Worm (Caenorhabditis elegans) whole organism, L2 larva: Measurements from ENCODE around the gene Y38F2AL.12.

ENCODE experiments used
- R02D3.7 ChIP-seq: fragments of 150-350 bp; optimal IDR thresholded peaks from 2 replicates; lab custom pipeline; 2014; ENCODE audit warnings: missing biosample characterization, missing genetic modification characterization
- Y55F3AM.14 ChIP-seq: fragments of 200-800 bp; sonication (Bioruptor generic); optimal IDR thresholded peaks from 2 replicates; lab custom pipeline; 2018; ENCODE audit warnings: mild to moderate bottlenecking, missing genetic modification characterization, missing compliant biosample characterization
- ZK546.5 ChIP-seq: sonication (generic microtip); optimal IDR thresholded peaks from 2 replicates; lab custom pipeline; 2017; ENCODE audit warnings: missing biosample characterization, missing genetic modification characterization
- alr-1 ChIP-seq: fragments of 150-350 bp; optimal IDR thresholded peaks from 2 replicates; lab custom pipeline; 2014; ENCODE audit warnings: missing biosample characterization, missing genetic modification characterization
- ceh-16 ChIP-seq: fragments of 150-350 bp; optimal IDR thresholded peaks from 2 replicates; lab custom pipeline; 2014; ENCODE audit warnings: missing biosample characterization, missing genetic modification characterization
- ceh-82 ChIP-seq: fragments of 150-350 bp; optimal IDR thresholded peaks from 2 replicates; lab custom pipeline; 2014; ENCODE audit warnings: missing biosample characterization, missing genetic modification characterization
- egl-27 ChIP-seq: sonication (generic microtip); optimal IDR thresholded peaks from 3 replicates; lab custom pipeline; 2017; ENCODE audit warnings: missing biosample characterization, missing genetic modification reagents, missing genetic modification characterization
- elt-1 ChIP-seq: fragments of 150-350 bp; optimal IDR thresholded peaks from 2 replicates; lab custom pipeline; 2014; ENCODE audit warnings: missing biosample characterization, missing genetic modification characterization
- elt-3 ChIP-seq: sonication (generic microtip); optimal IDR thresholded peaks from 2 replicates; lab custom pipeline; 2017; ENCODE audit warnings: missing biosample characterization, missing genetic modification characterization
- gmeb-1 ChIP-seq: fragments of 150-350 bp; optimal IDR thresholded peaks from 2 replicates; lab custom pipeline; 2014; ENCODE audit warnings: missing biosample characterization, missing genetic modification characterization
- lin-11 ChIP-seq: fragments of 150-350 bp; sonication (generic microtip); optimal IDR thresholded peaks from 2 replicates; lab custom pipeline; 2014; ENCODE audit warnings: missing biosample characterization, missing genetic modification characterization, inconsistent platforms, mixed read lengths
- lin-39 ChIP-seq: fragments of 150-350 bp; optimal IDR thresholded peaks from 2 replicates; lab custom pipeline; 2014; ENCODE audit warnings: missing biosample characterization, missing genetic modification reagents, missing genetic modification characterization
- lsy-2 ChIP-seq, 2 experiments: fragments of 150-350 bp in 1 of 2; sonication (generic microtip) in 1 of 2; optimal IDR thresholded peaks; 2 replicates each; lab custom pipeline; 2014 to 2017; ENCODE audit warnings: missing biosample characterization in 2 of 2, missing genetic modification characterization in 2 of 2
- mbf-1 ChIP-seq: sonication (generic microtip); optimal IDR thresholded peaks from 2 replicates; lab custom pipeline; 2017; ENCODE audit warnings: missing biosample characterization, missing genetic modification characterization
- mdl-1 ChIP-seq, 2 experiments: fragments of 150-350 bp in 1 of 2; sonication (generic microtip) in 1 of 2; optimal IDR thresholded peaks; 2 replicates each; lab custom pipeline; 2017; ENCODE audit warnings: missing biosample characterization in 2 of 2, missing genetic modification characterization in 2 of 2
- nhr-10 ChIP-seq: sonication (generic microtip); optimal IDR thresholded peaks from 2 replicates; lab custom pipeline; 2017; ENCODE audit warnings: missing biosample characterization, missing genetic modification characterization
- nhr-11 ChIP-seq: fragments of 150-350 bp; optimal IDR thresholded peaks from 2 replicates; lab custom pipeline; 2014; ENCODE audit warnings: missing biosample characterization, missing genetic modification characterization
- nhr-12 ChIP-seq: fragments of 150-350 bp; optimal IDR thresholded peaks from 2 replicates; lab custom pipeline; 2014; ENCODE audit warnings: missing biosample characterization, missing genetic modification characterization
- nhr-21 ChIP-seq: fragments of 150-350 bp; optimal IDR thresholded peaks from 2 replicates; lab custom pipeline; 2014; ENCODE audit warnings: missing biosample characterization, missing genetic modification characterization
- nhr-23 ChIP-seq: fragments of 150-350 bp; optimal IDR thresholded peaks from 2 replicates; lab custom pipeline; 2014; ENCODE audit warnings: missing biosample characterization, missing genetic modification reagents, missing genetic modification characterization
- nhr-6 ChIP-seq: fragments of 150-350 bp; optimal IDR thresholded peaks from 2 replicates; lab custom pipeline; 2014; ENCODE audit warnings: missing biosample characterization, missing genetic modification characterization
- nhr-77 ChIP-seq: fragments of 150-350 bp; optimal IDR thresholded peaks from 2 replicates; lab custom pipeline; 2014; ENCODE audit warnings: missing biosample characterization, missing genetic modification characterization
- peb-1 ChIP-seq: fragments of 150-350 bp; optimal IDR thresholded peaks from 2 replicates; lab custom pipeline; 2014; ENCODE audit warnings: missing biosample characterization, missing genetic modification characterization
- sem-4 ChIP-seq: fragments of 150-350 bp; optimal IDR thresholded peaks from 2 replicates; lab custom pipeline; 2014; ENCODE audit warnings: missing biosample characterization, missing genetic modification reagents, missing genetic modification characterization
- skn-1 ChIP-seq: sonication (generic microtip); optimal IDR thresholded peaks from 2 replicates; lab custom pipeline; 2017; ENCODE audit warnings: missing biosample characterization, missing genetic modification characterization
- sma-9 ChIP-seq, 2 experiments: fragments of 150-350 bp in 1 of 2; sonication (generic microtip) in 1 of 2; optimal IDR thresholded peaks; 2 replicates each; lab custom pipeline; 2014 to 2016; ENCODE audit warnings: missing genetic modification characterization in 2 of 2, mild to moderate bottlenecking in 1 of 2, missing biosample characterization in 1 of 2, missing compliant biosample characterization in 1 of 2, missing genetic modification reagents in 1 of 2, moderate library complexity in 1 of 2
- unc-39 ChIP-seq: fragments of 150-350 bp; optimal IDR thresholded peaks from 2 replicates; lab custom pipeline; 2014; ENCODE audit warnings: missing biosample characterization, missing genetic modification characterization
- unc-62 ChIP-seq: fragments of 150-350 bp; optimal IDR thresholded peaks from 2 replicates; lab custom pipeline; 2014; ENCODE audit warnings: missing biosample characterization, missing genetic modification reagents, missing genetic modification characterization
- zag-1 ChIP-seq: fragments of 150-350 bp; optimal IDR thresholded peaks from 2 replicates; lab custom pipeline; 2014; ENCODE audit warnings: missing biosample characterization, missing genetic modification characterization
- ztf-1 ChIP-seq: fragments of 200-800 bp; sonication (Bioruptor generic); conservative IDR thresholded peaks from 2 replicates; pipeline ENCODE4 v1.3.6; 2022; ENCODE audit warnings: missing genetic modification characterization, missing compliant biosample characterization
- ztf-4 ChIP-seq: fragments of 150-350 bp; optimal IDR thresholded peaks from 2 replicates; lab custom pipeline; 2014; ENCODE audit warnings: missing biosample characterization, missing genetic modification characterization

Y38F2AL.12 gene

DNA sequence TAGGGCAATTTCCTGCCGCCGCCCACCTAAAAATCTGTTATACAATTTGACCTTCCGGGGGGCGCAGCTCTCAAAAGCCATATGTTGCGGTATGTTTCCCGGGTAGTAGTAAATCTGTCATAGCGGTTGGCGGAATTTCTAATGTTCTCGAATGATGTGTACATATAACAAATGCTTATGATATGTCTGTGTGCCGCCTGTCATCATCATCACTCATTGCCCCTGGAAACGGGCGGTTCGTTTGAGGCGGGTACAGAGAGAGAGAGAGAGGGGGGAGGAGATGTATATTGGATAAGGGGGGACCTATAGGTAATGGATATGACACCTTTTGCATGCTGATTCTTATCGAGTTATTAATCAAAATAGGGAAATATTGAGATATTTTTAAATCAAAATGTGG, 19.7 kb upstream of the Y38F2AL.12 start:
- TF ChIP-seq unc-39 (tag; lab: Kevin White, UChicago) = no peak
- TF ChIP-seq lsy-2 (tag; optimal IDR thresholded peaks at IDR 0.05; lab: Kevin White, UChicago) = no peak
- TF ChIP-seq lin-39 (tag; lab: Kevin White, UChicago) = no peak
- TF ChIP-seq ceh-16 (tag; lab: Kevin White, UChicago) = no peak
- no peak for TF ChIP-seq ztf-1
- no peak for TF ChIP-seq nhr-11
- TF ChIP-seq sem-4 (tag; lab: Kevin White, UChicago) = no peak
- TF ChIP-seq nhr-10 (tag; lab: Kevin White, UChicago) = no peak
- no peak for TF ChIP-seq mdl-1 (tag; optimal IDR thresholded peaks at IDR 0.05; lab: Kevin White, UChicago)
- TF ChIP-seq elt-1 = no peak
- no peak for TF ChIP-seq nhr-23 (tag; lab: Kevin White, UChicago)
- no peak for TF ChIP-seq unc-62
- TF ChIP-seq lin-11 (tag; lab: Kevin White, UChicago) = no peak
- no peak for TF ChIP-seq elt-3 (tag; lab: Kevin White, UChicago)
- TF ChIP-seq skn-1 (tag; lab: Kevin White, UChicago) = no peak

DNA sequence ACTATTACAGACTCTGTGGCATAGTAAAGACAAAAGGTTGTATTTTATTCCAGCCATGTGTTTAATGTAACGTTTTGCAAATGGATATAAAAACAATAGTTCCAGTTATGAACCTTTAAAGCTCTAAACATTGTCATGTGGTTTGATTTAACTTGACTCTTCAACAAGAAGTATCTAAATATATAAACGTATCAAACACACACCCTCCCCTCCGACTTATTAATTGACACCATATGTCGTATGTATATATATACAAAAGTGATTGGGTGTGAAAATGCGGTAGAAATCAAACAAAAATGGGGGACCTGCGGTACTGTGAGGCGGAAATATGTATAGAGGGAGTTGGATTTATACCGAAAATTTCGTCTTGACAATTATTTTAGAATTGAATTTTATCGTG, 18.0 kb upstream of the Y38F2AL.12 start:
- no peak for TF ChIP-seq ceh-82 (tag; lab: Kevin White, UChicago)
- no peak for TF ChIP-seq ztf-4 (tag; lab: Kevin White, UChicago)
- TF ChIP-seq sma-9 (GFP tag; optimal IDR thresholded peaks at IDR 0.05; lab: Kevin White, UChicago) = no peak
- no peak for TF ChIP-seq sma-9 (tag; optimal IDR thresholded peaks at IDR 0.05; lab: Kevin White, UChicago)
- no peak for TF ChIP-seq mbf-1 (tag; lab: Kevin White, UChicago)
- no peak for TF ChIP-seq ZK546.5 (tag; lab: Kevin White, UChicago)
- TF ChIP-seq Y55F3AM.14 (GFP tag; lab: Kevin White, UChicago) = no peak
- no peak for TF ChIP-seq skn-1 (tag; lab: Kevin White, UChicago)
- TF ChIP-seq R02D3.7 (tag; lab: Kevin White, UChicago) = no peak
- no peak for TF ChIP-seq nhr-77
- TF ChIP-seq unc-62 = no peak
- no peak for TF ChIP-seq nhr-6 (tag; lab: Kevin White, UChicago)
- TF ChIP-seq peb-1 = no peak
- no peak for TF ChIP-seq mdl-1 (tag; optimal IDR thresholded peaks at IDR 0.05; lab: Kevin White, UChicago)
- no peak for TF ChIP-seq nhr-21 (tag; lab: Kevin White, UChicago)
- no peak for TF ChIP-seq gmeb-1
- TF ChIP-seq nhr-12 (tag; lab: Kevin White, UChicago) = no peak
- TF ChIP-seq zag-1 = no peak
- no peak for TF ChIP-seq lin-11 (tag; lab: Kevin White, UChicago)
- TF ChIP-seq lin-39 (tag; lab: Kevin White, UChicago) = no peak

DNA sequence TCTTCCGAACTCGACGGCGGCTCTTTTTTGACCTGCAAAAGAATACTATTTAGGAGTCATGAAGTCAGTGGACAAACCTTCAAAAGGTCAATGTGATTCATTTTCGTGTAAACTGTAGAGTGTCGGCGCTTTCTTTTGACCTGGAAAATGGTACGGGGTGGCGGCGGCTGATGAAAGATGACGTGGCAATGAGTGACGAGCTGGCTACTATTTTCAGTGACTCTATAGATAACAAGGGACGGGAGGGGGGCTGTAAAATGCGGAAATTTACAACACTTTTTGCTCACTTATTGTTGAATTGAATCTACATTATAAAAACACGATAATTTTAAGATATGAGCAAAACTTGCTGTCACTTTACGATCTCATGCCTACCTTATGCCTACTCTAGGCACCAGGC, 16.2 kb upstream of the Y38F2AL.12 start, which contains the start of gene lin-1:
TSS of gene lin-1 (minus strand) at position 101 of the 400 bp plus-strand sequence.
- no peak for TF ChIP-seq elt-3 (tag; lab: Kevin White, UChicago)
- TF ChIP-seq mdl-1 (tag; optimal IDR thresholded peaks at IDR 0.05; lab: Kevin White, UChicago) = no peak
- no peak for TF ChIP-seq skn-1 (tag; lab: Kevin White, UChicago)
- TF ChIP-seq nhr-77 = no peak
- TF ChIP-seq alr-1 (tag; lab: Kevin White, UChicago) = no peak
- no peak for TF ChIP-seq lin-11 (tag; lab: Kevin White, UChicago)
- TF ChIP-seq Y55F3AM.14 (GFP tag; lab: Kevin White, UChicago) = no peak
- TF ChIP-seq ceh-82 (tag; lab: Kevin White, UChicago) = no peak
- no peak for TF ChIP-seq lin-39 (tag; lab: Kevin White, UChicago)

DNA sequence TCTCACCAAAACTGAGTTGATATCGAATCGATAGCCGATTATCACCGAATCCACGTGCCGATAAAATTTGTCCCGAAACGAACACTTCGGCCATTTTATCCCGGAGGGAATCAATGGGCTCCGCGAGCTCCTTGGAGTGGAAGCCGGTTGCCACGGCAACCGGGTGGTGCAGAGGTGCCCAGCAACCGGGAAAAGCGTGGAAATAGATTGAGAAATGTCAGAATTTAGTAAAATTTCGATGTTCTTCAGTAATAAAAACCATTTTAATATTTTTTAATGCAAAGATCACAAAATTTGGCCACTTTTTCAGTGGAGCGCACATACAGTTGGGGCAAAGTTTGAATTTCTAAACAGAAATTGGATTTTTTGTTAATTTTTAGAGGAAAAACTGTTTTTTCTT, 9.9 kb upstream of the Y38F2AL.12 start, which contains the start of gene mksr-2:
TSS of gene mksr-2 (minus strand) at position 101 of the 400 bp plus-strand sequence.
- no peak for TF ChIP-seq zag-1
- no peak for TF ChIP-seq alr-1 (tag; lab: Kevin White, UChicago)
- TF ChIP-seq ZK546.5 (tag; lab: Kevin White, UChicago) = no peak

DNA sequence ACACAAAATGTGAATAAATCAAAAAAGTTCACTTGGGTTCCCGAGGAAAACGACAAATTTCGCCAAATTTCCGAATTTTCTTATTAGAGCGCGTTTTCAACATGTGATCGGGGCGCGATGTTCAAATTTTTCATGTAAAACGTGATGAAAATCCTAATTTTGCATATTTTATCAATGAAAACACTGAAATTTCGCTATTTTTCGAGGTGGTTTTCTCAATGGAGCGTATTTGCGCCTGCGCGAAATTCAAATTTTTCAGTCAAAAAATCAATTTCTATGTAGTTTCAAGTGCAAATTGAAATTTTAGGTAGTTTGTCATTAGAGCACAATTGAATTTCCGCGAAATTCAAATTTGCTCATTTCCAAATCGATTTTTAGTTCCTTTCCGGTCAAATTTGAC, 9.0 kb upstream of the Y38F2AL.12 start:
- no peak for TF ChIP-seq sem-4 (tag; lab: Kevin White, UChicago)
- no peak for TF ChIP-seq egl-27 (tag; lab: Kevin White, UChicago)
- TF ChIP-seq peb-1 = no peak
- no peak for TF ChIP-seq nhr-12 (tag; lab: Kevin White, UChicago)
- no peak for TF ChIP-seq nhr-23 (tag; lab: Kevin White, UChicago)
- no peak for TF ChIP-seq ZK546.5 (tag; lab: Kevin White, UChicago)
- TF ChIP-seq unc-62 = no peak
